Worm (Caenorhabditis elegans) whole organism, L1 larva: ENCODE measurements around the gene F16B3.3.

ENCODE experiments used
- C16A3.4 ChIP-seq: fragments of 150-350 bp; optimal IDR thresholded peaks from 2 replicates; lab custom pipeline; 2014; ENCODE audit warnings: missing biosample characterization, missing genetic modification characterization
- Y116A8C.19 ChIP-seq: sonication (generic microtip); optimal IDR thresholded peaks from 2 replicates; lab custom pipeline; 2016; ENCODE audit warnings: missing compliant biosample characterization, missing genetic modification characterization, borderline replicate concordance
- alr-1 ChIP-seq: fragments of 200-800 bp; sonication (Bioruptor generic); optimal IDR thresholded peaks from 2 replicates; lab custom pipeline; 2018; ENCODE audit warnings: borderline replicate concordance, mild to moderate bottlenecking, missing genetic modification characterization, missing compliant biosample characterization
- aly-2 ChIP-seq: fragments of 150-350 bp; optimal IDR thresholded peaks from 2 replicates; lab custom pipeline; 2014; ENCODE audit warnings: missing biosample characterization, missing genetic modification characterization
- ama-1 ChIP-seq: fragments of 150-350 bp; optimal IDR thresholded peaks from 2 replicates; lab custom pipeline; 2014
- blmp-1 ChIP-seq: fragments of 150-350 bp; optimal IDR thresholded peaks from 2 replicates; lab custom pipeline; 2014; ENCODE audit warnings: missing biosample characterization, missing genetic modification characterization
- ceh-88 ChIP-seq: fragments of 200-800 bp; sonication (Bioruptor generic); IDR thresholded peaks from 2 replicates; pipeline ENCODE4 v1.3.6; 2022; ENCODE audit warnings: missing genetic modification characterization, missing compliant biosample characterization
- dsc-1 ChIP-seq: sonication (generic microtip); optimal IDR thresholded peaks from 2 replicates; lab custom pipeline; 2016; ENCODE audit warnings: mild to moderate bottlenecking, missing genetic modification characterization, missing compliant biosample characterization
- efl-1 ChIP-seq, 4 experiments: fragments of 150-350 bp; optimal IDR thresholded peaks in 3 of 4; peaks in 1 of 4; 1 replicate in 1 of 4; 2 replicates in 3 of 4; lab custom pipeline; 2014; ENCODE audit warnings: missing biosample characterization in 2 of 4, missing genetic modification characterization in 2 of 4, missing genetic modification reagents in 2 of 4
- egl-13 ChIP-seq: sonication (generic microtip); optimal IDR thresholded peaks from 2 replicates; lab custom pipeline; 2016; ENCODE audit warnings: missing genotype, missing genetic modification reagents, missing genetic modification characterization, missing compliant biosample characterization
- egl-27 ChIP-seq, 2 experiments: fragments of 150-350 bp in 1 of 2; sonication (generic microtip); optimal IDR thresholded peaks; 3 replicates each; lab custom pipeline; 2017 to 2018; ENCODE audit warnings: missing biosample characterization in 2 of 2, missing genetic modification characterization in 2 of 2, missing genetic modification reagents in 2 of 2
- fkh-4 ChIP-seq: sonication (generic microtip); optimal IDR thresholded peaks from 2 replicates; lab custom pipeline; 2016; ENCODE audit warnings: missing compliant biosample characterization, missing genetic modification characterization, borderline replicate concordance
- fkh-8 ChIP-seq: sonication (generic microtip); optimal IDR thresholded peaks from 2 replicates; lab custom pipeline; 2016; ENCODE audit warnings: mild to moderate bottlenecking, missing genetic modification characterization, missing compliant biosample characterization
- fos-1 ChIP-seq: fragments of 150-350 bp; optimal IDR thresholded peaks from 2 replicates; lab custom pipeline; 2014; ENCODE audit warnings: missing biosample characterization, missing genetic modification characterization
- hlh-17 ChIP-seq: fragments of 200-800 bp; sonication (Bioruptor generic); optimal IDR thresholded peaks from 2 replicates; lab custom pipeline; 2018; ENCODE audit warnings: missing genetic modification characterization, mild to moderate bottlenecking, missing compliant biosample characterization, moderate library complexity, borderline replicate concordance
- hpl-2 ChIP-seq: fragments of 150-350 bp; optimal IDR thresholded peaks from 2 replicates; lab custom pipeline; 2014; ENCODE audit warnings: missing biosample characterization, missing genetic modification reagents, missing genetic modification characterization
- jun-1 ChIP-seq: fragments of 150-350 bp; optimal IDR thresholded peaks from 2 replicates; lab custom pipeline; 2014; ENCODE audit warnings: missing biosample characterization, missing genetic modification reagents, missing genetic modification characterization
- lin-35 ChIP-seq, 2 experiments: fragments of 150-350 bp; optimal IDR thresholded peaks; 2 replicates each; lab custom pipeline; 2014; ENCODE audit warnings: missing biosample characterization in 2 of 2, missing genetic modification characterization in 2 of 2, missing genetic modification reagents in 2 of 2
- lsy-2 ChIP-seq, 2 experiments: fragments of 150-350 bp; optimal IDR thresholded peaks; 2 replicates each; lab custom pipeline; 2014; ENCODE audit warnings: missing biosample characterization in 2 of 2, missing genetic modification characterization in 2 of 2
- nhr-11 ChIP-seq: fragments of 150-350 bp; optimal IDR thresholded peaks from 2 replicates; lab custom pipeline; 2014; ENCODE audit warnings: missing biosample characterization, missing genetic modification characterization
- nhr-19 ChIP-seq: fragments of 200-800 bp; sonication (Bioruptor generic); conservative IDR thresholded peaks from 2 replicates; pipeline ENCODE4 v1.3.6; 2022; ENCODE audit warnings: missing genetic modification characterization, missing compliant biosample characterization
- nhr-28 ChIP-seq: fragments of 150-350 bp; optimal IDR thresholded peaks from 2 replicates; lab custom pipeline; 2014; ENCODE audit warnings: missing biosample characterization, missing genetic modification characterization
- nhr-77 ChIP-seq: fragments of 150-350 bp; optimal IDR thresholded peaks from 2 replicates; lab custom pipeline; 2014; ENCODE audit warnings: missing biosample characterization, missing genetic modification characterization
- nhr-85 ChIP-seq: sonication (generic microtip); peaks from one replicate; lab custom pipeline; 2016; ENCODE audit warnings: missing genetic modification characterization, inconsistent platforms, missing compliant biosample characterization
- pax-3 ChIP-seq: fragments of 200-800 bp; sonication (Bioruptor generic); optimal IDR thresholded peaks from 2 replicates; lab custom pipeline; 2018; ENCODE audit warnings: mild to moderate bottlenecking, missing genetic modification characterization, moderate library complexity, missing compliant biosample characterization
- rnt-1 ChIP-seq: sonication (generic microtip); optimal IDR thresholded peaks from 2 replicates; lab custom pipeline; 2016; ENCODE audit warnings: mild to moderate bottlenecking, missing genetic modification characterization, moderate library complexity, missing compliant biosample characterization
- skn-1 ChIP-seq: fragments of 150-350 bp; optimal IDR thresholded peaks from 2 replicates; lab custom pipeline; 2014; ENCODE audit warnings: missing biosample characterization, missing genetic modification characterization
- snpc-4 ChIP-seq: fragments of 150-350 bp; optimal IDR thresholded peaks from 2 replicates; lab custom pipeline; 2014; ENCODE audit warnings: missing biosample characterization, missing genetic modification characterization
- unc-30 ChIP-seq: sonication (generic microtip); optimal IDR thresholded peaks from 2 replicates; lab custom pipeline; 2017; ENCODE audit warnings: missing biosample characterization, missing genetic modification characterization
- unc-86 ChIP-seq: sonication (generic microtip); optimal IDR thresholded peaks from 2 replicates; lab custom pipeline; 2016; ENCODE audit warnings: missing genetic modification characterization, missing compliant biosample characterization
- unc-98 ChIP-seq: fragments of 200-800 bp; sonication (Bioruptor generic); IDR thresholded peaks from 2 replicates; pipeline ENCODE4 v1.3.6; 2022; ENCODE audit warnings: missing genetic modification characterization, missing compliant biosample characterization
- vab-15 ChIP-seq: sonication (generic microtip); optimal IDR thresholded peaks from 2 replicates; lab custom pipeline; 2017; ENCODE audit warnings: missing genotype, mild to moderate bottlenecking, missing genetic modification characterization, missing compliant biosample characterization
- zag-1 ChIP-seq: fragments of 150-350 bp; optimal IDR thresholded peaks from 2 replicates; lab custom pipeline; 2014; ENCODE audit warnings: missing biosample characterization, missing genetic modification characterization
- ztf-4 ChIP-seq: fragments of 150-350 bp; optimal IDR thresholded peaks from 2 replicates; lab custom pipeline; 2014; ENCODE audit warnings: missing biosample characterization, missing genetic modification characterization

The F16B3.3 gene

ce11 chrV:1314819-1315218, 2.9 kb downstream of the F16B3.3 start, which contains the start of gene F16B3.2:
Gene F16B3.2 (plus strand): TSS chrV:1315119.
- TF ChIP-seq jun-1 (tag; lab: Kevin White, UChicago) (no peak), pax-3 (tag; lab: Kevin White, UChicago) (no peak), efl-1 (optimal IDR thresholded peaks at IDR 0.05; lab: Kevin White, UChicago) (no peak), efl-1 (GFP tag; optimal IDR thresholded peaks at IDR 0.05 in 1 of 2; lab: Kevin White, UChicago) (no peak), hlh-17 (GFP tag; lab: Kevin White, UChicago) (no peak), ceh-88 (GFP tag; lab: Robert Waterston, UW) (no peak)

- no peak for TF ChIP-seq jun-1 (tag; lab: Kevin White, UChicago)
- no peak for TF ChIP-seq nhr-77 (tag; lab: Kevin White, UChicago)
- no peak for TF ChIP-seq nhr-28
- TF ChIP-seq aly-2 (tag; lab: Kevin White, UChicago) = no peak
Measured at ce11 chrV:1313274-1313673, 4.4 kb downstream of the F16B3.3 start.

- TF ChIP-seq hpl-2 (GFP tag; lab: Kevin White, UChicago) (no peak), dsc-1 (tag; lab: Kevin White, UChicago) (peak; percentile 96), fkh-4 (tag; lab: Kevin White, UChicago) (peak; percentile 81)
Measured at ce11 chrV:1307730-1308129, 10.0 kb downstream of the F16B3.3 start.

ce11 chrV:1305846-1306245, 11.9 kb downstream of the F16B3.3 start:
- TF ChIP-seq nhr-19 (GFP tag; lab: Robert Waterston, UW) (no peak), ama-1 (lab: Kevin White, UChicago) (no peak), unc-30 (tag; lab: Kevin White, UChicago) (no peak), pax-3 (tag; lab: Kevin White, UChicago) (no peak), nhr-28 (no peak)

ce11 chrV:1302090-1302489, 15.6 kb downstream of the F16B3.3 start:
- TF ChIP-seq zag-1 (tag; lab: Kevin White, UChicago) (no peak), blmp-1 (tag; lab: Kevin White, UChicago) (no peak), egl-27 (tag; optimal IDR thresholded peaks at IDR 0.05; lab: Kevin White, UChicago) (no peak), Y116A8C.19 (no peak), C16A3.4 (tag; lab: Kevin White, UChicago) (no peak)
- TF ChIP-seq, all 84 proteins: peak for 0

- TF ChIP-seq unc-98 = no peak
- TF ChIP-seq snpc-4 (tag; lab: Kevin White, UChicago) = no peak
- no peak for TF ChIP-seq vab-15 (tag; lab: Kevin White, UChicago)
- no peak for TF ChIP-seq fos-1 (tag; lab: Kevin White, UChicago)
- TF ChIP-seq egl-13 (tag; lab: Kevin White, UChicago) = no peak
- no peak for TF ChIP-seq skn-1 (tag; lab: Kevin White, UChicago)
- TF ChIP-seq unc-86 (tag; lab: Kevin White, UChicago) = no peak
- no peak for TF ChIP-seq nhr-28
- TF ChIP-seq lsy-2 (tag; optimal IDR thresholded peaks at IDR 0.05; lab: Kevin White, UChicago) = no peak
- TF ChIP-seq rnt-1 (tag; lab: Kevin White, UChicago) = no peak
- TF ChIP-seq nhr-11 (tag; lab: Kevin White, UChicago) = no peak
- TF ChIP-seq nhr-85 (tag; lab: Kevin White, UChicago) = no peak
Measured at ce11 chrV:1299232-1299631, 18.5 kb downstream of the F16B3.3 start, which contains the start of gene egl-2. Gene egl-2 (minus strand): TSS chrV:1299332.

- TF ChIP-seq lin-35 (GFP tag; optimal IDR thresholded peaks at IDR 0.05; lab: Kevin White, UChicago) (peak in 1 of 2 experiments; percentile 11), ztf-4 (tag; lab: Kevin White, UChicago) (no peak), alr-1 (tag; lab: Kevin White, UChicago) (no peak), nhr-85 (tag; lab: Kevin White, UChicago) (no peak), fkh-8 (tag; lab: Kevin White, UChicago) (peak; percentile 64)
Measured at ce11 chrV:1287276-1287675, 30.4 kb downstream of the F16B3.3 start.
